Worm (Caenorhabditis elegans): ENCODE results near the gene F33E11.3.

- TF ChIP-seq med-1 (GFP tag; optimal IDR thresholded peaks at IDR 0.05; ENCODE audit: insufficient read depth) (no peak), flt-1 (GFP tag; IDR thresholded peaks at IDR 0.05) (no peak)
These were observed 49.9 kb downstream of the F33E11.3 start, which contains the start of gene str-121 for ce11 chrV:254591-254990.
